Worm (Caenorhabditis elegans): ENCODE data around the gene F55C9.5.

ce11 chrV:19253520-19253919 lies 39.4 kb downstream of the F55C9.5 start, which contains the start of gene F21D9.4:
- TF ChIP-seq unc-55 (GFP tag; optimal IDR thresholded peaks at IDR 0.05) (no peak), unc-62 (GFP tag; optimal IDR thresholded peaks at IDR 0.05) (no peak), nhr-11 (tag; optimal IDR thresholded peaks at IDR 0.05) (no peak), elt-1 (tag; optimal IDR thresholded peaks at IDR 0.05) (no peak), nhr-129 (tag; optimal IDR thresholded peaks at IDR 0.05) (no peak), ama-1 (optimal IDR thresholded peaks at IDR 0.05) (no peak), zag-1 (tag; optimal IDR thresholded peaks at IDR 0.05) (no peak), unc-39 (tag; optimal IDR thresholded peaks at IDR 0.05) (no peak), ztf-4 (tag; optimal IDR thresholded peaks at IDR 0.05) (no peak), fos-1 (tag; optimal IDR thresholded peaks at IDR 0.05) (no peak), dmd-4 (tag; optimal IDR thresholded peaks at IDR 0.05) (no peak), skn-1 (tag; optimal IDR thresholded peaks at IDR 0.05) (no peak), nhr-77 (tag; optimal IDR thresholded peaks at IDR 0.05) (no peak), nhr-12 (tag; optimal IDR thresholded peaks at IDR 0.05) (no peak)

Data from whole organism, L2 larva.